Worm (Caenorhabditis elegans) whole organism, L1 larva: ENCODE measurements around the gene F53A2.9.

Experiments
- C16A3.4 ChIP-seq: fragments of 150-350 bp; optimal IDR thresholded peaks from 2 replicates; lab custom pipeline; 2014; ENCODE audit warnings: missing biosample characterization, missing genetic modification characterization
- F16B12.6 ChIP-seq: fragments of 150-350 bp; optimal IDR thresholded peaks from 2 replicates; lab custom pipeline; 2014; ENCODE audit warnings: missing biosample characterization, missing genetic modification characterization
- aha-1 ChIP-seq: fragments of 150-350 bp; optimal IDR thresholded peaks from 2 replicates; lab custom pipeline; 2014; ENCODE audit warnings: missing biosample characterization, missing genetic modification characterization
- blmp-1 ChIP-seq: fragments of 150-350 bp; optimal IDR thresholded peaks from 2 replicates; lab custom pipeline; 2014; ENCODE audit warnings: missing biosample characterization, missing genetic modification characterization
- ceh-63 ChIP-seq: fragments of 200-800 bp; sonication (Bioruptor generic); optimal IDR thresholded peaks from 2 replicates; lab custom pipeline; 2018; ENCODE audit warnings: mild to moderate bottlenecking, missing genetic modification characterization, missing compliant biosample characterization
- ceh-8 ChIP-seq: fragments of 200-800 bp; sonication (Bioruptor generic); optimal IDR thresholded peaks from 2 replicates; lab custom pipeline; 2018; ENCODE audit warnings: mild to moderate bottlenecking, missing genetic modification characterization, moderate library complexity, missing compliant biosample characterization
- ceh-82 ChIP-seq, 3 experiments: fragments of 150-350 bp in 1 of 3; sonication (generic microtip) in 2 of 3; optimal IDR thresholded peaks; 2 replicates each; lab custom pipeline; 2014 to 2017; ENCODE audit warnings: missing biosample characterization in 3 of 3, missing genetic modification characterization in 3 of 3
- ces-1 ChIP-seq: fragments of 150-350 bp; optimal IDR thresholded peaks from 2 replicates; lab custom pipeline; 2014; ENCODE audit warnings: missing biosample characterization, missing genetic modification reagents, missing genetic modification characterization
- dpl-1 ChIP-seq, 3 experiments: fragments of 150-350 bp in 2 of 3; sonication (generic microtip) in 1 of 3; optimal IDR thresholded peaks; 2 replicates each; lab custom pipeline; 2014 to 2017; ENCODE audit warnings: missing biosample characterization in 3 of 3, missing genetic modification characterization in 3 of 3, missing genetic modification reagents in 3 of 3
- efl-1 ChIP-seq, 4 experiments: fragments of 150-350 bp; optimal IDR thresholded peaks in 3 of 4; peaks in 1 of 4; 1 replicate in 1 of 4; 2 replicates in 3 of 4; lab custom pipeline; 2014; ENCODE audit warnings: missing biosample characterization in 2 of 4, missing genetic modification characterization in 2 of 4, missing genetic modification reagents in 2 of 4
- elt-3 ChIP-seq, 6 experiments: fragments of 150-350 bp in 1 of 6; sonication (generic microtip); optimal IDR thresholded peaks; 2 replicates each; lab custom pipeline; 2017 to 2018; ENCODE audit warnings: missing biosample characterization in 6 of 6, missing genetic modification characterization in 6 of 6, inconsistent platforms in 1 of 6
- fkh-4 ChIP-seq: sonication (generic microtip); optimal IDR thresholded peaks from 2 replicates; lab custom pipeline; 2016; ENCODE audit warnings: missing compliant biosample characterization, missing genetic modification characterization, borderline replicate concordance
- hlh-4 ChIP-seq: sonication (generic microtip); optimal IDR thresholded peaks from 2 replicates; lab custom pipeline; 2016; ENCODE audit warnings: mild to moderate bottlenecking, missing genetic modification characterization, missing compliant biosample characterization
- isw-1 ChIP-seq: fragments of 200-800 bp; sonication (Bioruptor generic); IDR thresholded peaks from 2 replicates; pipeline ENCODE4 v1.3.6; 2022; ENCODE audit warnings: missing genetic modification characterization, missing compliant biosample characterization
- lin-13 ChIP-seq: fragments of 150-350 bp; optimal IDR thresholded peaks from 2 replicates; lab custom pipeline; 2014; ENCODE audit warnings: missing biosample characterization, missing genetic modification reagents, missing genetic modification characterization
- lin-15B ChIP-seq: fragments of 150-350 bp; sonication (generic microtip); optimal IDR thresholded peaks from 3 replicates; lab custom pipeline; 2014; ENCODE audit warnings: missing biosample characterization, missing genetic modification characterization
- lin-35 ChIP-seq, 2 experiments: fragments of 150-350 bp; optimal IDR thresholded peaks; 2 replicates each; lab custom pipeline; 2014; ENCODE audit warnings: missing biosample characterization in 2 of 2, missing genetic modification characterization in 2 of 2, missing genetic modification reagents in 2 of 2
- lir-3 ChIP-seq: sonication (generic microtip); optimal IDR thresholded peaks from 2 replicates; lab custom pipeline; 2016; ENCODE audit warnings: mild to moderate bottlenecking, missing genetic modification characterization, moderate library complexity, missing compliant biosample characterization; ENCODE audit not compliant: poor library complexity
- lsy-2 ChIP-seq, 2 experiments: fragments of 150-350 bp; optimal IDR thresholded peaks; 2 replicates each; lab custom pipeline; 2014; ENCODE audit warnings: missing biosample characterization in 2 of 2, missing genetic modification characterization in 2 of 2
- mab-9 ChIP-seq: fragments of 200-800 bp; sonication (Bioruptor generic); IDR thresholded peaks from 2 replicates; pipeline ENCODE4 v1.3.6; 2022; ENCODE audit warnings: missing genetic modification reagents, missing genetic modification characterization, missing compliant biosample characterization
- mep-1 ChIP-seq: fragments of 150-350 bp; optimal IDR thresholded peaks from 2 replicates; lab custom pipeline; 2014; ENCODE audit warnings: missing biosample characterization, missing genetic modification characterization
- nhr-11 ChIP-seq: fragments of 150-350 bp; optimal IDR thresholded peaks from 2 replicates; lab custom pipeline; 2014; ENCODE audit warnings: missing biosample characterization, missing genetic modification characterization
- nhr-20 ChIP-seq: sonication (generic microtip); optimal IDR thresholded peaks from 2 replicates; lab custom pipeline; 2016; ENCODE audit warnings: mild to moderate bottlenecking, missing genetic modification characterization, missing compliant biosample characterization
- nhr-47 ChIP-seq: sonication (generic microtip); optimal IDR thresholded peaks from 2 replicates; lab custom pipeline; 2016; ENCODE audit warnings: mild to moderate bottlenecking, missing genetic modification characterization, moderate library complexity, missing compliant biosample characterization
- nhr-76 ChIP-seq: sonication (generic microtip); optimal IDR thresholded peaks from 2 replicates; lab custom pipeline; 2017; ENCODE audit warnings: missing biosample characterization, missing genetic modification characterization
- nhr-77 ChIP-seq: fragments of 150-350 bp; optimal IDR thresholded peaks from 2 replicates; lab custom pipeline; 2014; ENCODE audit warnings: missing biosample characterization, missing genetic modification characterization
- nhr-84 ChIP-seq: sonication (generic microtip); optimal IDR thresholded peaks from 2 replicates; lab custom pipeline; 2017; ENCODE audit warnings: missing biosample characterization, missing genetic modification characterization
- nhr-85 ChIP-seq: sonication (generic microtip); peaks from one replicate; lab custom pipeline; 2016; ENCODE audit warnings: missing genetic modification characterization, inconsistent platforms, missing compliant biosample characterization
- pqm-1 ChIP-seq: sonication (generic microtip); optimal IDR thresholded peaks from 3 replicates; lab custom pipeline; 2017; ENCODE audit warnings: missing biosample characterization, missing genetic modification characterization
- snpc-4 ChIP-seq: fragments of 150-350 bp; optimal IDR thresholded peaks from 2 replicates; lab custom pipeline; 2014; ENCODE audit warnings: missing biosample characterization, missing genetic modification characterization
- snu-23 ChIP-seq: sonication (generic microtip); optimal IDR thresholded peaks from 2 replicates; lab custom pipeline; 2016; ENCODE audit warnings: missing genetic modification characterization, missing compliant biosample characterization
- sox-4 ChIP-seq: sonication (generic microtip); optimal IDR thresholded peaks from 2 replicates; lab custom pipeline; 2016; ENCODE audit warnings: missing genetic modification characterization, missing compliant biosample characterization
- sptf-1 ChIP-seq: fragments of 150-350 bp; optimal IDR thresholded peaks from 2 replicates; lab custom pipeline; 2014; ENCODE audit warnings: missing biosample characterization, missing genetic modification characterization
- sup-37 ChIP-seq: fragments of 200-800 bp; sonication (Bioruptor generic); optimal IDR thresholded peaks from 2 replicates; lab custom pipeline; 2018; ENCODE audit warnings: mild to moderate bottlenecking, missing genetic modification characterization, missing compliant biosample characterization
- swsn-7 ChIP-seq: sonication (generic microtip); optimal IDR thresholded peaks from 2 replicates; lab custom pipeline; 2016; ENCODE audit warnings: missing genetic modification characterization, missing compliant biosample characterization
- tbx-2 ChIP-seq: sonication (generic microtip); optimal IDR thresholded peaks from 2 replicates; lab custom pipeline; 2016; ENCODE audit warnings: missing genetic modification characterization, missing compliant biosample characterization
- unc-62 ChIP-seq: fragments of 150-350 bp; optimal IDR thresholded peaks from 2 replicates; lab custom pipeline; 2014; ENCODE audit warnings: missing biosample characterization, missing genetic modification reagents, missing genetic modification characterization
- ztf-11 ChIP-seq, 2 experiments: sonication (generic microtip); optimal IDR thresholded peaks; 2 replicates each; lab custom pipeline; 2016 to 2017; ENCODE audit warnings: missing genetic modification characterization in 2 of 2, missing biosample characterization in 1 of 2, missing compliant biosample characterization in 1 of 2

F53A2.9 gene

DNA sequence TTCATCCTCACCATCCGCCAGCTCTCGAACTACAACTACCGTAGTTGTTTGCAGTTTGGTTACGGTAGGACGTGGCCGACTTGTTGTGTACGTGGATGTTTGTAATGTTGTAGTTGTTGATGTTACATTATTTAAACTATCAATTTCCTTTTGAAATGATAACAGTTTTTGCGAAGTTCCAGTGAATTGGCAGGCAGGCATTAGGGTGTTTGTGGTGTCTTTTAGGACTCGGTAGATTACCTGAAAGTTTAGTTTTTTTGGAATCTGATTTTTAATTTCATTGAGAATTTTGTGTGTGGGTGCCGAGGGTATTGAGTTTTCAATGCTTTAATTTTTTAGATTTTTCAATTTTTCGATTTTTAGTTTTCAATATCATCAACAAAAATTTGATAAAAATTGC lies 36.6 kb downstream of the F53A2.9 start, which contains the start of gene F53A2.11:
TSS of gene F53A2.11 (minus strand) at position 101 of the 400 bp plus-strand sequence.
- TF ChIP-seq ceh-63 = no peak
- TF ChIP-seq ztf-11 (tag; optimal IDR thresholded peaks at IDR 0.05; lab: Kevin White, UChicago) = no peak
- no peak for TF ChIP-seq mab-9 (GFP tag; lab: Robert Waterston, UW)

ce11 chrIII:13317383-13317911 lies 41.7 kb downstream of the F53A2.9 start:
- TF ChIP-seq efl-1 (optimal IDR thresholded peaks at IDR 0.05; lab: Kevin White, UChicago) (no peak), efl-1 (GFP tag; optimal IDR thresholded peaks at IDR 0.05 in 1 of 2; lab: Kevin White, UChicago) (peak; percentile 37 to 58), nhr-11 (tag; lab: Kevin White, UChicago) (no peak)

ce11 chrIII:13316935-13317334 lies 42.2 kb downstream of the F53A2.9 start:
- TF ChIP-seq sox-4 (tag; lab: Kevin White, UChicago) (no peak), elt-3 (tag; optimal IDR thresholded peaks at IDR 0.05; lab: Kevin White, UChicago) (no peak), efl-1 (optimal IDR thresholded peaks at IDR 0.05; lab: Kevin White, UChicago) (peak; percentile 61 to 88), efl-1 (GFP tag; optimal IDR thresholded peaks at IDR 0.05 in 1 of 2; lab: Kevin White, UChicago) (peak; percentile 34 to 66), lin-35 (GFP tag; optimal IDR thresholded peaks at IDR 0.05; lab: Kevin White, UChicago) (peak; percentile 17 to 48), ces-1 (GFP tag; lab: Kevin White, UChicago) (no peak), unc-62 (no peak), fkh-4 (tag; lab: Kevin White, UChicago) (no peak), nhr-84 (tag; lab: Kevin White, UChicago) (no peak), tbx-2 (no peak), dpl-1 (GFP tag; optimal IDR thresholded peaks at IDR 0.05; lab: Kevin White, UChicago) (peak in 2 of 3 experiments; percentile 8 to 57), aha-1 (no peak), mep-1 (tag; lab: Kevin White, UChicago) (no peak), isw-1 (GFP tag; lab: Robert Waterston, UW) (no peak), lin-13 (no peak)

DNA sequence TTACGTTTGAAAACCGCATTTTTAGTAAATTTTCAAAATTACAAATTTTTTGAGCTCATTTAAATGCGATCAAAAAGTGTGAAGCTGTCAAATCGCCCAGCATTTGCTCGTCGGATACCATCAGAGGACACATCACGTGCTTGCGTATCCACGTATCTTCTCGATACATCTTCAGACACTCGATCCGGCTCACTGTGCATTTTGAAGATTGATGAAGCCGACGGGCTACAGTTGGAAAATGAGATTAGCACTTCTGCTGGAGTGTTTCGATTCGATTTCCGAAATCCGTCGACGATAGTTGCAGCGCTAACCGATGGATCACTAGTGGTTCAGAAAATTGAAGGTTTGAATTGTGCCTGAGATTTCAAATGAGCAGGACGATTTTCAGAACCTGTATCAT lies 44.1 kb downstream of the F53A2.9 start, which contains the start of gene dph-7:
TSS of gene dph-7 (plus strand) at position 53 of the 400 bp plus-strand sequence.
- TF ChIP-seq nhr-76 (tag; lab: Kevin White, UChicago) = no peak
- TF ChIP-seq sptf-1 = no peak
- no peak for TF ChIP-seq efl-1 (optimal IDR thresholded peaks at IDR 0.05; lab: Kevin White, UChicago)
- peak in 1 of 2 experiments; percentile 72 for TF ChIP-seq efl-1 (GFP tag; optimal IDR thresholded peaks at IDR 0.05 in 1 of 2; lab: Kevin White, UChicago)

ce11 chrIII:13314636-13315035 lies 44.5 kb downstream of the F53A2.9 start:
- no peak for TF ChIP-seq pqm-1
- no peak for TF ChIP-seq lir-3
- no peak for TF ChIP-seq ceh-8
- TF ChIP-seq swsn-7 = no peak
- TF ChIP-seq ztf-11 (tag; optimal IDR thresholded peaks at IDR 0.05; lab: Kevin White, UChicago) = no peak
- no peak for TF ChIP-seq nhr-77 (tag; lab: Kevin White, UChicago)
- no peak for TF ChIP-seq mep-1 (tag; lab: Kevin White, UChicago)

- TF ChIP-seq lin-15B (tag; lab: Kevin White, UChicago) (peak; percentile 56), mep-1 (tag; lab: Kevin White, UChicago) (peak; percentile 45), ceh-63 (no peak), C16A3.4 (tag; lab: Kevin White, UChicago) (no peak), lsy-2 (tag; optimal IDR thresholded peaks at IDR 0.05; lab: Kevin White, UChicago) (peak in 1 of 2 experiments; percentile 64), nhr-47 (tag; lab: Kevin White, UChicago) (peak; percentile 28), nhr-20 (tag; lab: Kevin White, UChicago) (peak; percentile 6), dpl-1 (GFP tag; optimal IDR thresholded peaks at IDR 0.05; lab: Kevin White, UChicago) (peak; percentile 42 to 74 (median 51)), lin-13 (peak; percentile 7), aha-1 (no peak), snpc-4 (tag; lab: Kevin White, UChicago) (peak; percentile 2), snu-23 (GFP tag; lab: Kevin White, UChicago) (peak; percentile 30), sup-37 (GFP tag; lab: Kevin White, UChicago) (no peak), blmp-1 (peak; percentile 23), efl-1 (optimal IDR thresholded peaks at IDR 0.05; lab: Kevin White, UChicago) (peak; percentile 51 to 75), efl-1 (GFP tag; optimal IDR thresholded peaks at IDR 0.05 in 1 of 2; lab: Kevin White, UChicago) (peak; percentile 18 to 58), hlh-4 (tag; lab: Kevin White, UChicago) (no peak), nhr-85 (tag; lab: Kevin White, UChicago) (peak; percentile 1), lin-35 (GFP tag; optimal IDR thresholded peaks at IDR 0.05; lab: Kevin White, UChicago) (peak; percentile 50 to 69), ceh-82 (tag; optimal IDR thresholded peaks at IDR 0.05; lab: Kevin White, UChicago) (peak in 1 of 3 experiments; percentile 10), fkh-4 (tag; lab: Kevin White, UChicago) (no peak), F16B12.6 (tag; lab: Kevin White, UChicago) (peak; percentile 26), mab-9 (GFP tag; lab: Robert Waterston, UW) (no peak)
Measured at ce11 chrIII:13313788-13314187, 45.4 kb downstream of the F53A2.9 start, which contains the start of gene Y43F4B.10. Gene Y43F4B.10 (plus strand): TSS chrIII:13314068.
